Worm (Caenorhabditis elegans): ENCODE data around the gene C15H11.13.

- no peak for TF ChIP-seq nhr-232 (tag; optimal IDR thresholded peaks at IDR 0.05)
- TF ChIP-seq dve-1 (tag; optimal IDR thresholded peaks at IDR 0.05) = no peak
- no peak for TF ChIP-seq ttx-3 (tag; optimal IDR thresholded peaks at IDR 0.05)
- TF ChIP-seq K09A11.1 (tag; optimal IDR thresholded peaks at IDR 0.05; ENCODE audit: insufficient read depth) = no peak
- TF ChIP-seq ceh-45 (GFP tag; IDR thresholded peaks at IDR 0.05) = no peak
- no peak for TF ChIP-seq ceh-6 (GFP tag; optimal IDR thresholded peaks at IDR 0.05)
- no peak for TF ChIP-seq ceh-30 (tag; optimal IDR thresholded peaks at IDR 0.05)
- no peak for TF ChIP-seq hlh-8 (tag; optimal IDR thresholded peaks at IDR 0.05)
- no peak for TF ChIP-seq pha-4 (tag; optimal IDR thresholded peaks at IDR 0.05)
- TF ChIP-seq pqm-1 (tag; optimal IDR thresholded peaks at IDR 0.05) = no peak
- no peak for TF ChIP-seq npax-4 (tag; optimal IDR thresholded peaks at IDR 0.05)
- TF ChIP-seq ceh-24 (tag; optimal IDR thresholded peaks at IDR 0.05) = no peak
Observed at ce11 chrV:14378052-14378451, 16.8 kb upstream of the C15H11.13 start.

All from whole organism, late embryonic.